Fruit fly (Drosophila melanogaster) whole organism, prepupa: ENCODE results near the gene mfrn.

Experiments used
- Blimp-1 ChIP-seq: fragments of 200-800 bp; sonication (Bioruptor generic); optimal IDR thresholded peaks from 3 replicates; lab custom pipeline; 2017; ENCODE audit warnings: missing biosample characterization, missing genetic modification characterization, mild to moderate bottlenecking, moderate library complexity, missing genetic modification reagents
- CG10631 ChIP-seq: fragments of 200-800 bp; sonication (Bioruptor generic); optimal IDR thresholded peaks from 2 replicates; lab custom pipeline; 2016; ENCODE audit warnings: missing biosample characterization, missing genetic modification characterization
- CG10669 ChIP-seq: fragments of 200-800 bp; sonication (Bioruptor generic); optimal IDR thresholded peaks from 3 replicates; lab custom pipeline; 2018; ENCODE audit warnings: missing biosample characterization, mild to moderate bottlenecking, missing genetic modification characterization, moderate library complexity
- CG11294 ChIP-seq: fragments of 200-800 bp; sonication (Bioruptor generic); IDR thresholded peaks from 2 replicates; pipeline ENCODE4 v1.3.6; 2022; ENCODE audit warnings: missing biosample characterization, missing genetic modification characterization
- CG11762 ChIP-seq: fragments of 200-800 bp; sonication (Bioruptor generic); optimal IDR thresholded peaks from 3 replicates; lab custom pipeline; 2016; ENCODE audit warnings: missing biosample characterization, missing genetic modification characterization; ENCODE audit not compliant: insufficient read depth
- CG15336 ChIP-seq: fragments of 200-800 bp; sonication (Bioruptor generic); IDR thresholded peaks from 2 replicates; pipeline ENCODE4 v1.3.6; 2022; ENCODE audit warnings: missing biosample characterization, missing genetic modification characterization
- CG1621 ChIP-seq: fragments of 200-800 bp; sonication (Bioruptor generic); optimal IDR thresholded peaks from 3 replicates; lab custom pipeline; 2018; ENCODE audit warnings: missing biosample characterization, mild to moderate bottlenecking, missing genetic modification characterization
- CG16779 ChIP-seq: fragments of 200-800 bp; sonication (Bioruptor generic); optimal IDR thresholded peaks from 3 replicates; lab custom pipeline; 2017; ENCODE audit warnings: missing biosample characterization, mild to moderate bottlenecking, missing genetic modification characterization
- CG3032 ChIP-seq: fragments of 200-800 bp; optimal IDR thresholded peaks from 2 replicates; lab custom pipeline; 2019; ENCODE audit warnings: missing biosample characterization, mild to moderate bottlenecking, missing genetic modification characterization, moderate library complexity
- CG31627 ChIP-seq: fragments of 200-800 bp; sonication (Bioruptor generic); optimal IDR thresholded peaks from 3 replicates; lab custom pipeline; 2016; ENCODE audit warnings: missing biosample characterization, missing genetic modification characterization
- CG32006 ChIP-seq: fragments of 200-800 bp; sonication (Bioruptor generic); optimal IDR thresholded peaks from 3 replicates; lab custom pipeline; 2017; ENCODE audit warnings: missing biosample characterization, mild to moderate bottlenecking, missing genetic modification characterization
- CG3919 ChIP-seq: fragments of 200-800 bp; sonication (Bioruptor generic); optimal IDR thresholded peaks from 3 replicates; lab custom pipeline; 2016; ENCODE audit warnings: missing biosample characterization, missing genetic modification characterization
- CG4318 ChIP-seq: fragments of 200-800 bp; sonication (Bioruptor generic); optimal IDR thresholded peaks from 3 replicates; lab custom pipeline; 2017; ENCODE audit warnings: missing biosample characterization, mild to moderate bottlenecking, missing genetic modification characterization
- CG6163 ChIP-seq: fragments of 200-800 bp; sonication (Bioruptor generic); IDR thresholded peaks from 3 replicates; pipeline ENCODE4 v1.3.6; 2022; ENCODE audit warnings: missing biosample characterization, missing genetic modification characterization
- CG6276 ChIP-seq: fragments of 200-800 bp; sonication (Bioruptor generic); optimal IDR thresholded peaks from 2 replicates; lab custom pipeline; 2017; ENCODE audit warnings: missing biosample characterization, mild to moderate bottlenecking, missing genetic modification characterization
- CG6792 ChIP-seq: fragments of 200-800 bp; sonication (Bioruptor generic); optimal IDR thresholded peaks from 3 replicates; lab custom pipeline; 2016; ENCODE audit warnings: missing biosample characterization, missing genetic modification characterization
- CG6854 ChIP-seq: fragments of 200-800 bp; sonication (Bioruptor generic); optimal IDR thresholded peaks from 2 replicates; lab custom pipeline; 2017; ENCODE audit warnings: missing biosample characterization, mild to moderate bottlenecking, missing genetic modification characterization
- CG7368 ChIP-seq: fragments of 200-800 bp; sonication (Bioruptor generic); optimal IDR thresholded peaks from 3 replicates; lab custom pipeline; 2016; ENCODE audit warnings: missing biosample characterization, missing genetic modification characterization
- CG8119 ChIP-seq: fragments of 200-800 bp; sonication (Bioruptor generic); IDR thresholded peaks from 3 replicates; pipeline ENCODE4 v1.3.6; 2022; ENCODE audit warnings: missing biosample characterization, missing genetic modification characterization
- CG8632 ChIP-seq: fragments of 200-800 bp; sonication (Bioruptor generic); optimal IDR thresholded peaks from 3 replicates; lab custom pipeline; 2016; ENCODE audit warnings: missing biosample characterization, missing genetic modification characterization
- CG9139 ChIP-seq: fragments of 200-800 bp; sonication (Bioruptor generic); optimal IDR thresholded peaks from 3 replicates; lab custom pipeline; 2017; ENCODE audit warnings: missing biosample characterization, mild to moderate bottlenecking, missing genetic modification characterization
- Eip75B ChIP-seq: fragments of 200-800 bp; sonication (Bioruptor generic); optimal IDR thresholded peaks from 3 replicates; lab custom pipeline; 2016; ENCODE audit warnings: missing biosample characterization, missing genetic modification characterization
- Eip78C ChIP-seq: fragments of 200-800 bp; sonication (Bioruptor generic); peaks from one replicate; lab custom pipeline; 2016; ENCODE audit warnings: missing biosample characterization, missing genetic modification characterization
- Eip93F ChIP-seq: fragments of 200-800 bp; sonication (Bioruptor generic); optimal IDR thresholded peaks from 2 replicates; lab custom pipeline; 2016; ENCODE audit warnings: missing biosample characterization, mild to moderate bottlenecking, missing genetic modification characterization
- Ets96B ChIP-seq: fragments of 200-800 bp; optimal IDR thresholded peaks from 2 replicates; lab custom pipeline; 2019; ENCODE audit warnings: missing biosample characterization, mild to moderate bottlenecking, missing genetic modification characterization, moderate library complexity
- Gug ChIP-seq: fragments of 200-800 bp; sonication (Bioruptor generic); IDR thresholded peaks from 2 replicates; pipeline ENCODE4 v1.3.6; 2022; ENCODE audit warnings: missing biosample characterization, missing genetic modification characterization
- Hr38 ChIP-seq: sonication (Bioruptor generic); optimal IDR thresholded peaks from 2 replicates; lab custom pipeline; 2016; ENCODE audit warnings: missing biosample characterization, missing genetic modification characterization
- Hr4 ChIP-seq: fragments of 200-800 bp; sonication (Bioruptor generic); optimal IDR thresholded peaks from 3 replicates; lab custom pipeline; 2016; ENCODE audit warnings: missing biosample characterization, missing genetic modification characterization
- Lpt ChIP-seq: fragments of 200-800 bp; sonication (Bioruptor generic); optimal IDR thresholded peaks from 3 replicates; lab custom pipeline; 2016; ENCODE audit warnings: missing biosample characterization, missing genetic modification characterization
- Met ChIP-seq: fragments of 200-800 bp; sonication (Bioruptor generic); optimal IDR thresholded peaks from 3 replicates; lab custom pipeline; 2016; ENCODE audit warnings: missing biosample characterization, missing genetic modification characterization
- OdsH ChIP-seq: fragments of 200-800 bp; sonication (Bioruptor generic); optimal IDR thresholded peaks from 3 replicates; lab custom pipeline; 2016; ENCODE audit warnings: missing biosample characterization, missing genetic modification characterization
- Smox ChIP-seq: fragments of 200-800 bp; sonication (Bioruptor generic); optimal IDR thresholded peaks from 3 replicates; lab custom pipeline; 2016; ENCODE audit warnings: missing biosample characterization, missing genetic modification characterization
- Sox102F ChIP-seq: fragments of 200-800 bp; sonication (Bioruptor generic); optimal IDR thresholded peaks from 2 replicates; lab custom pipeline; 2016; ENCODE audit warnings: missing biosample characterization, mild to moderate bottlenecking, missing genetic modification characterization
- Sox14 ChIP-seq: fragments of 200-800 bp; sonication (Bioruptor generic); optimal IDR thresholded peaks from 3 replicates; lab custom pipeline; 2016; ENCODE audit warnings: missing biosample characterization, missing genetic modification characterization
- Sox15 ChIP-seq: fragments of 200-800 bp; sonication (Bioruptor generic); optimal IDR thresholded peaks from 3 replicates; lab custom pipeline; 2016; ENCODE audit warnings: missing biosample characterization, missing genetic modification characterization
- achi ChIP-seq: fragments of 200-800 bp; sonication (Bioruptor generic); optimal IDR thresholded peaks from 3 replicates; lab custom pipeline; 2016; ENCODE audit warnings: missing biosample characterization, missing genetic modification characterization
- dac ChIP-seq: fragments of 200-800 bp; sonication (Bioruptor generic); optimal IDR thresholded peaks from 2 replicates; lab custom pipeline; 2017; ENCODE audit warnings: missing biosample characterization, mild to moderate bottlenecking, missing genetic modification characterization
- eg ChIP-seq: fragments of 200-800 bp; sonication (Bioruptor generic); IDR thresholded peaks from 3 replicates; pipeline ENCODE4 v1.3.6; 2022; ENCODE audit warnings: missing biosample characterization, missing genetic modification characterization
- esn ChIP-seq: fragments of 200-800 bp; sonication (Bioruptor generic); optimal IDR thresholded peaks from 2 replicates; lab custom pipeline; 2016; ENCODE audit warnings: missing biosample characterization, mild to moderate bottlenecking, missing genetic modification characterization, moderate library complexity
- fd85E ChIP-seq: fragments of 200-800 bp; sonication (Bioruptor generic); optimal IDR thresholded peaks from 3 replicates; lab custom pipeline; 2016; ENCODE audit warnings: missing biosample characterization, missing genetic modification characterization
- fkh ChIP-seq: fragments of 200-800 bp; sonication (Bioruptor generic); optimal IDR thresholded peaks from 3 replicates; lab custom pipeline; 2017; ENCODE audit warnings: missing biosample characterization, mild to moderate bottlenecking, missing genetic modification characterization, moderate library complexity
- lz ChIP-seq: fragments of 200-800 bp; sonication (Bioruptor generic); optimal IDR thresholded peaks from 3 replicates; lab custom pipeline; 2016; ENCODE audit warnings: missing biosample characterization, missing genetic modification characterization
- net ChIP-seq: fragments of 200-800 bp; sonication (Bioruptor generic); optimal IDR thresholded peaks from 3 replicates; lab custom pipeline; 2016; ENCODE audit warnings: missing biosample characterization, missing genetic modification characterization
- ss ChIP-seq, 2 experiments: fragments of 200-800 bp; sonication (Bioruptor generic); optimal IDR thresholded peaks; 2 replicates in 1 of 2; 3 replicates in 1 of 2; lab custom pipeline; 2017 to 2018; ENCODE audit warnings: mild to moderate bottlenecking in 2 of 2, missing biosample characterization in 2 of 2, missing genetic modification characterization in 2 of 2, moderate library complexity in 1 of 2
- svp ChIP-seq: fragments of 200-800 bp; sonication (Bioruptor generic); peaks from one replicate; lab custom pipeline; 2016; ENCODE audit warnings: missing biosample characterization, missing genetic modification characterization
- topi ChIP-seq: fragments of 200-800 bp; sonication (Bioruptor generic); optimal IDR thresholded peaks from 3 replicates; lab custom pipeline; 2016; ENCODE audit warnings: missing biosample characterization, missing genetic modification characterization
- vri ChIP-seq: fragments of 200-800 bp; sonication (Bioruptor generic); optimal IDR thresholded peaks from 3 replicates; lab custom pipeline; 2016; ENCODE audit warnings: missing biosample characterization, mild to moderate bottlenecking, missing genetic modification characterization

mfrn gene

dm6 chr3R:27925000-27925970, 22.5 kb downstream of the mfrn start, which contains the start of gene mino (continued):
- TF ChIP-seq Smox (GFP tag; lab: Kevin White, UChicago) (no peak), Lpt (GFP tag; lab: Kevin White, UChicago) (no peak), Eip93F (peak; percentile 43), CG3032 (no peak), Ets96B (tag; lab: Kevin White, UChicago) (no peak), svp (GFP tag; lab: Kevin White, UChicago) (peak; percentile 82), CG16779 (tag; lab: Kevin White, UChicago) (no peak), topi (peak; percentile 23), CG15336 (GFP tag; lab: Robert Waterston, UW) (no peak), CG4318 (GFP tag; lab: Kevin White, UChicago) (no peak), eg (GFP tag; lab: Robert Waterston, UW) (no peak), CG3919 (no peak), Sox102F (peak; percentile 32), CG11294 (no peak)

dm6 chr3R:27922673-27923175, 25.1 kb downstream of the mfrn start, which contains the start of gene RpL4:
Gene RpL4, plus strand, starts transcription at chr3R:27922821.
- TF ChIP-seq lz (GFP tag; lab: Kevin White, UChicago) (peak; percentile 80), Ets96B (tag; lab: Kevin White, UChicago) (no peak), CG32006 (GFP tag; lab: Kevin White, UChicago) (peak; percentile 52), Eip78C (GFP tag; lab: Kevin White, UChicago) (peak; percentile 95), CG6276 (GFP tag; lab: Kevin White, UChicago) (peak; percentile 13), dac (GFP tag; lab: Kevin White, UChicago) (peak; percentile 40), CG3032 (peak; percentile 31), CG8632 (peak; percentile 77), Sox102F (peak; percentile 82), CG8119 (GFP tag; lab: Robert Waterston, UW) (no peak), CG11762 (peak; percentile 36), CG1621 (peak; percentile 70), Lpt (GFP tag; lab: Kevin White, UChicago) (no peak), Gug (no peak), Hr4 (GFP tag; lab: Kevin White, UChicago) (peak; percentile 19), topi (peak; percentile 77), OdsH (peak; percentile 81), CG31627 (peak; percentile 72), ss (GFP tag; optimal IDR thresholded peaks at IDR 0.05; lab: Kevin White, UChicago) (peak; percentile 58 to 87), net (GFP tag; lab: Kevin White, UChicago) (peak; percentile 87), achi (GFP tag; lab: Kevin White, UChicago) (peak; percentile 99), CG15336 (GFP tag; lab: Robert Waterston, UW) (no peak), esn (GFP tag; lab: Kevin White, UChicago) (peak; percentile 85), Met (GFP tag; lab: Kevin White, UChicago) (peak; percentile 85), CG7368 (GFP tag; lab: Kevin White, UChicago) (peak; percentile 67), CG9139 (GFP tag; lab: Kevin White, UChicago) (peak; percentile 76), Eip75B (GFP tag; lab: Kevin White, UChicago) (peak; percentile 71), CG10669 (GFP tag; lab: Kevin White, UChicago) (peak; percentile 51), fd85E (peak; percentile 53), CG6854 (GFP tag; lab: Kevin White, UChicago) (peak; percentile 89), Eip93F (no peak), CG10631 (GFP tag; lab: Kevin White, UChicago) (peak; percentile 17), Hr38 (GFP tag; lab: Kevin White, UChicago) (no peak), eg (GFP tag; lab: Robert Waterston, UW) (peak; percentile 82), CG6792 (GFP tag; lab: Kevin White, UChicago) (peak; percentile 56), Sox15 (GFP tag; lab: Kevin White, UChicago) (peak; percentile 10), vri (GFP tag; lab: Kevin White, UChicago) (peak; percentile 79), CG6163 (GFP tag; lab: Robert Waterston, UW) (peak; percentile 89), Blimp-1 (GFP tag; lab: Kevin White, UChicago) (peak; percentile 52), Sox14 (peak; percentile 76), fkh (GFP tag; lab: Kevin White, UChicago) (peak; percentile 72)
